Fruit fly (Drosophila melanogaster) whole organism, wandering third instar larva: ENCODE measurements around the gene dpy.

Experiments
- Abd-B ChIP-seq: fragments of >200 bp; optimal IDR thresholded peaks from 2 replicates; lab custom pipeline; 2017; ENCODE audit warnings: missing biosample characterization, missing genetic modification characterization
- CG9705 ChIP-seq: fragments of 200-800 bp; sonication (Bioruptor generic); optimal IDR thresholded peaks from 2 replicates; lab custom pipeline; 2018; ENCODE audit warnings: missing biosample characterization, mild to moderate bottlenecking, missing genetic modification characterization
- Dif ChIP-seq: fragments of 200-275, 200-300 bp; sonication (Bioruptor generic); optimal IDR thresholded peaks from 2 replicates; lab custom pipeline; 2018; ENCODE audit warnings: missing biosample characterization, missing genetic modification characterization; ENCODE audit not compliant: partially characterized antibody
- HLH106 ChIP-seq: fragments of 200-800 bp; optimal IDR thresholded peaks from 3 replicates; lab custom pipeline; 2019; ENCODE audit warnings: missing biosample characterization, mild to moderate bottlenecking, missing genetic modification characterization, moderate library complexity
- Hr83 ChIP-seq: fragments of 200-300 bp; sonication (Bioruptor generic); optimal IDR thresholded peaks from 2 replicates; lab custom pipeline; 2016; ENCODE audit warnings: missing biosample characterization, mild to moderate bottlenecking, missing genetic modification characterization, moderate library complexity; ENCODE audit not compliant: poor library complexity, severe bottlenecking
- Myc ChIP-seq: fragments of >200 bp; optimal IDR thresholded peaks from 2 replicates; lab custom pipeline; 2017
- N ChIP-seq: fragments of >200 bp; optimal IDR thresholded peaks from 2 replicates; lab custom pipeline; 2018; ENCODE audit warnings: missing biosample characterization, missing external identifiers, missing genetic modification characterization
- OdsH ChIP-seq: fragments of 200-800 bp; sonication (Bioruptor generic); optimal IDR thresholded peaks from 2 replicates; lab custom pipeline; 2016; ENCODE audit warnings: missing biosample characterization, mild to moderate bottlenecking, missing genetic modification characterization
- Rel ChIP-seq, 2 experiments: fragments of 200-800 bp; sonication (Bioruptor generic) in 1 of 2; optimal IDR thresholded peaks; 2 replicates in 1 of 2; 3 replicates in 1 of 2; lab custom pipeline; 2016 to 2019; ENCODE audit warnings: mild to moderate bottlenecking in 2 of 2, missing biosample characterization in 2 of 2, missing genetic modification characterization in 2 of 2, moderate library complexity in 1 of 2
- Sp1 ChIP-seq: fragments of 200-800 bp; sonication (Bioruptor generic); optimal IDR thresholded peaks from 3 replicates; lab custom pipeline; 2019; ENCODE audit warnings: missing biosample characterization, mild to moderate bottlenecking, missing genetic modification characterization, moderate library complexity
- br ChIP-seq: fragments of 200-800 bp; sonication (Bioruptor generic); optimal IDR thresholded peaks from 2 replicates; lab custom pipeline; 2016; ENCODE audit warnings: missing biosample characterization, missing genetic modification characterization
- brk ChIP-seq: fragments of 200-800 bp; sonication (Bioruptor generic); optimal IDR thresholded peaks from 2 replicates; lab custom pipeline; 2016; ENCODE audit warnings: missing biosample characterization, mild to moderate bottlenecking, missing genetic modification characterization
- dl ChIP-seq, 2 experiments: fragments of 175-275, 200-275 bp in 1 of 2; fragments of 200-275 bp in 1 of 2; sonication (Bioruptor generic); optimal IDR thresholded peaks; lab custom pipeline; 2018; ENCODE audit warnings: mild to moderate bottlenecking in 2 of 2, missing biosample characterization in 2 of 2, missing genetic modification characterization in 2 of 2, moderate library complexity in 2 of 2; ENCODE audit not compliant: partially characterized antibody in 2 of 2, insufficient read depth in 1 of 2
- dmrt93B ChIP-seq: fragments of 200-800 bp; sonication (Bioruptor generic); optimal IDR thresholded peaks from 2 replicates; lab custom pipeline; 2018; ENCODE audit warnings: missing biosample characterization, mild to moderate bottlenecking, missing genetic modification characterization
- dsf ChIP-seq: sonication (Bioruptor generic); optimal IDR thresholded peaks from 2 replicates; lab custom pipeline; 2016; ENCODE audit warnings: missing biosample characterization, missing genetic modification characterization, borderline replicate concordance
- ey ChIP-seq: fragments of 200-800 bp; sonication (Bioruptor generic); optimal IDR thresholded peaks from 2 replicates; lab custom pipeline; 2016; ENCODE audit warnings: missing biosample characterization, missing genetic modification characterization
- foxo ChIP-seq, 2 experiments: fragments of 200-800 bp; sonication (Bioruptor generic); optimal IDR thresholded peaks; 2 replicates in 1 of 2; 3 replicates in 1 of 2; lab custom pipeline; 2016 to 2017; ENCODE audit warnings: missing biosample characterization in 2 of 2, missing genetic modification characterization in 2 of 2
- fru ChIP-seq: fragments of 200-800 bp; sonication (Bioruptor generic); optimal IDR thresholded peaks from 3 replicates; lab custom pipeline; 2016; ENCODE audit warnings: missing biosample characterization, mild to moderate bottlenecking, missing genetic modification characterization
- h ChIP-seq: fragments of 200-800 bp; sonication (Bioruptor generic); optimal IDR thresholded peaks from 3 replicates; lab custom pipeline; 2016; ENCODE audit warnings: missing biosample characterization, mild to moderate bottlenecking, missing genetic modification characterization
- lola ChIP-seq: fragments of >200 bp; optimal IDR thresholded peaks from 2 replicates; lab custom pipeline; 2017; ENCODE audit warnings: missing biosample characterization, missing genetic modification characterization
- pan ChIP-seq: fragments of >200 bp; optimal IDR thresholded peaks from 2 replicates; lab custom pipeline; 2017
- psq ChIP-seq: fragments of 200-800 bp; sonication (Bioruptor generic); optimal IDR thresholded peaks from 3 replicates; lab custom pipeline; 2017; ENCODE audit warnings: missing biosample characterization, mild to moderate bottlenecking, missing genetic modification characterization, moderate library complexity
- rgr ChIP-seq: fragments of 200-800 bp; sonication (Bioruptor generic); optimal IDR thresholded peaks from 3 replicates; lab custom pipeline; 2016; ENCODE audit warnings: missing biosample characterization, mild to moderate bottlenecking, missing genetic modification characterization
- sage ChIP-seq: fragments of 200-800 bp; sonication (Bioruptor generic); optimal IDR thresholded peaks from 2 replicates; lab custom pipeline; 2016; ENCODE audit warnings: missing biosample characterization, mild to moderate bottlenecking, missing genetic modification characterization
- sv ChIP-seq: fragments of 200-800 bp; sonication (Bioruptor generic); optimal IDR thresholded peaks from 3 replicates; lab custom pipeline; 2016; ENCODE audit warnings: missing biosample characterization, missing genetic modification characterization
- usp ChIP-seq: fragments of >200 bp; optimal IDR thresholded peaks from 2 replicates; lab custom pipeline; 2017; ENCODE audit warnings: missing biosample characterization, missing genetic modification characterization
- woc ChIP-seq: sonication (Bioruptor generic); optimal IDR thresholded peaks from 2 replicates; lab custom pipeline; 2016; ENCODE audit warnings: missing biosample characterization, mild to moderate bottlenecking, missing genetic modification characterization

dpy gene

DNA sequence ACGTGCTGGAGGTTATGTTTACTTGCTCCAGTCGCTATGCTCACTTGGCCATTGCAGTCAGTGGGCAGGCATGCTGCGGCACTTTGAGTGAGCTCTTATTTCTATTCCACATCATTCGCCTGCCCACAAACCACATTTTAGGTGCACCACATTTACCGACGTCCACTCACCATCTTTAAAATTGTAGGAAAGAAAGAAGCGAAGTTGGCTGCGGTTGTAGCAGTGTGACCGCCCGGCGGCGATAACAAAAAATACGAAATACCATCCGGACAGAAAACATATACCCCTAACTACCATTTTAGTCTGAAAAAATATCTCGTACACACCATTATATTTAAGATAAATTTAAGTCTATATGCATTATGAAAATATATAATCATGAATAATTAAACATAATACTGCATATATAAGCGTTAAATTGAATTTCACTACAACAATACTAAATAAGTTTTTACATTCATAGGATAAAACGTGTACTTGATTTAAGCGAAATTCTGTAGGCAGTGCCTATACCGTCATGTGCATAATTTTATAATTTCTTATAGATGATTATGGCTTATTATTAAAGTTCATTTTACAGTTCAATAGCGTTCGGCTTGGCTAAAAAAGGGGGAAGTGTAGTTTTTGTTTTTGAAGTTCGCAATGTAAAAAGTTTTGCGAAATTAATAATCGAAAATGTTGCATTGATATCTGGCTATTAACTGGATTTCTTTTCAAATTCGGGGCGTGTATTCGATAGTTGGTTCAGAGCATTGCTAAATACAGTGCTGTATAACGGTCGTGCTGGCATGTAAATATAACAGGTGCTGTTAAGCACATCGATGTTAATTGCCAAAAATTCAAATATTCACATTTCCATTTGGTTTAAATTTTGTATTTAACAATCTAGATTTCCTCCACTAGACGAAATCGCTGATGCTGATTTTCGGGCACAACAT lies 155.7 kb downstream of the dpy start, which contains the start of gene RpL27A:
Gene RpL27A, minus strand, starts transcription at position 246 of the 938 bp plus-strand sequence.
- TF ChIP-seq woc (no peak), Sp1 (GFP tag; lab: Kevin White, UChicago) (peak; percentile 85), dsf (GFP tag; lab: Kevin White, UChicago) (no peak), ey (GFP tag; lab: Kevin White, UChicago) (peak; percentile 17), N (GFP tag; lab: Kevin White, UChicago) (peak; percentile 78), Rel (GFP tag; optimal IDR thresholded peaks at IDR 0.05; lab: Kevin White, UChicago) (no peak), Rel (tag; optimal IDR thresholded peaks at IDR 0.05; lab: Kevin White, UChicago) (peak; percentile 57), brk (no peak), sage (GFP tag; lab: Kevin White, UChicago) (no peak), Dif (GFP tag; lab: Kevin White, UChicago) (peak; percentile 45), OdsH (peak; percentile 19), dmrt93B (peak; percentile 73), Hr83 (GFP tag; lab: Kevin White, UChicago) (peak; percentile 92), h (GFP tag; lab: Kevin White, UChicago) (peak; percentile 52), sv (GFP tag; lab: Kevin White, UChicago) (peak; percentile 56), br (GFP tag; lab: Kevin White, UChicago) (peak; percentile 69), foxo (GFP tag; optimal IDR thresholded peaks at IDR 0.05; lab: Kevin White, UChicago) (peak in 1 of 2 experiments; percentile 67), fru (GFP tag; lab: Kevin White, UChicago) (peak; percentile 20), psq (peak; percentile 41), Myc (lab: Kevin White, UChicago) (peak; percentile 40), Abd-B (no peak), CG9705 (GFP tag; lab: Kevin White, UChicago) (peak; percentile 76), pan (lab: Kevin White, UChicago) (no peak), HLH106 (tag; lab: Kevin White, UChicago) (peak; percentile 61), rgr (GFP tag; lab: Kevin White, UChicago) (peak; percentile 87)
- TF ChIP-seq, all 38 proteins: peak for 18

DNA sequence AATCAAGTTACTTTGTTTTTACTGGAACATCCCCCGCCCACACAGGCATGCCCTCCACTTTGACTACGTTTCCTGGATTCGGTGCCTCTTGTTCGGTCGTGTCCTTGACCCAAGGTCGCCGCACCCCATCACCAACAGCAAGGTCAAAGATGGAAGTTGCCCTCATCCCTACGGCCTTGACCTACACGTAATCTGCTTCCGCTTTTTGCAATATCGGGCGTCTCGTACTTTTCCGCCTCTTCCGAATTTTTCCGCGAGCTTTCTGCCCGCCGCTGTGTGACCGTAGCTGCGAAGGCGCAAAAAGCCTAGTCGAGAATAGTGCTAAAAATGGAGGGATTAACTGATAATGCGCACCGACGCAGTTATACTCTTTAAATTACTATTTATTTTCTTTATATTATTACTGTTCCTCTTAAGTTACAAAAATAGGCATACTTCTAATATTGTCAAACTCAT lies 157.5 kb downstream of the dpy start, which contains the start of gene Gs1l:
Gene Gs1l, minus strand, starts transcription at position 269 of the 456 bp plus-strand sequence.
- TF ChIP-seq Dif (GFP tag; lab: Kevin White, UChicago) (no peak), CG9705 (GFP tag; lab: Kevin White, UChicago) (no peak), woc (peak; percentile 56), Sp1 (GFP tag; lab: Kevin White, UChicago) (peak; percentile 25), Rel (GFP tag; optimal IDR thresholded peaks at IDR 0.05; lab: Kevin White, UChicago) (no peak), Rel (tag; optimal IDR thresholded peaks at IDR 0.05; lab: Kevin White, UChicago) (peak; percentile 26)
- TF ChIP-seq, all 38 proteins: peak for 3

DNA sequence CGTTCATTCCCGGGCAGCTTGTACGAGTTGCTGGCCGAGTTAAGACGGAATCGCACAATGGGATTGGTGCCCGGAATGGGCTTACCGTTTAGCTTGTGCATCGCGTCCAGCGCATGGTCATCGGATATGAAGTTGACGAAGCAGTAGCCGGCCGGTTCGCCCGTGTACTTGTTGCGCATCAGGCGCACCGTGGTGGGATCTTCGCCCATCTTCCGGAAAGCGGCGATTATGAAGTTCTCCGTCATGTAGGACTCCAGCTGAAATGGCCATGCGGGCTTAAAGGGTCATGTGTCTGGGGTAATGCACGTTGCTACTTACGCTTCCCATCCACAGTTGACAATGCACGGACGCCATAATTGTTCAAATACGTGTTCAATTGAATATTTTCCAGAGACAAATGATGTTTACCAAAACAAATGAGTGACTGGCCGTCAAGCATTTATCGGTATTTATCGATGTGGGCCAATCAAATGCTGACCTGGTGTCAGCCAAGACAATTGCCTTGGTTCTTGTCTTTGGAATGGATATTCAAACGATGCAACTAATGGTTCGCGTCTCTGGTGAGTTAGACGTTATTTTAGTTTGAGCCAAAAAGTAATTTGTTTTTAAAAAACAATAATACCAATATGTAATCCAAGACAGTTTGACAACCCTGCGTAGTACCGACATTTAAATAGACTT lies 160.0 kb downstream of the dpy start, which contains the start of the genes Secp43 and ND-B8:
Gene Secp43, minus strand, starts transcription at position 445 of the 681 bp plus-strand sequence.
Gene ND-B8, plus strand, starts transcription at position 618 of the 681 bp plus-strand sequence.
- TF ChIP-seq rgr (GFP tag; lab: Kevin White, UChicago) (peak; percentile 15), lola (no peak), HLH106 (tag; lab: Kevin White, UChicago) (no peak), Myc (lab: Kevin White, UChicago) (peak; percentile 49), fru (GFP tag; lab: Kevin White, UChicago) (no peak)

DNA sequence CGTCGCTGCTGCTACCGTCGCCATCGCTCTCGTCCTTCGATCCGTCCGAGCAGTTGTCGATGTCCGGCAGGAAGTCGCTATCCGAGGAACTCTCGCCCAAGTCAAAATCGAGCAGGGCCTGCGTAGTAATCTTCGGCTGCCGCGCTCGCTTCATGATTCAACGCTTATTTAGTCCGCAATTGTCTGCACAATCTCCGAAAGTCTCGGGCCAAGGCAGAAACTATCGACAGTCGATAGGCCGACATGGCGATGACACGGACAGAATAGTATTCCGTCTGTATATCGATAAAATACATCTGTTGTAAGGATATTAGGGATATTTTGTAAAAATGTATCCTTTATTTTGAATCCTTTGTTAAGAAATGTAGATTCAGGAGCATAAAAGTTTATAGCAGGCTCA lies 161.3 kb downstream of the dpy start, which contains the start of gene CG15439:
Gene CG15439, minus strand, starts transcription at position 241 of the 400 bp plus-strand sequence.
- no peak for TF ChIP-seq psq
- TF ChIP-seq sv (GFP tag; lab: Kevin White, UChicago): no peak
- TF ChIP-seq Rel (GFP tag; optimal IDR thresholded peaks at IDR 0.05; lab: Kevin White, UChicago): no peak
- TF ChIP-seq Rel (tag; optimal IDR thresholded peaks at IDR 0.05; lab: Kevin White, UChicago): no peak
- TF ChIP-seq lola: no peak
- no peak for TF ChIP-seq Abd-B
- no peak for TF ChIP-seq dl (GFP tag; optimal IDR thresholded peaks at IDR 0.05; lab: Kevin White, UChicago; ENCODE audit: insufficient read depth in 1 of 2, partially characterized antibody in 2 of 2)
- TF ChIP-seq usp (GFP tag; lab: Kevin White, UChicago): no peak
